Fruit fly (Drosophila melanogaster): Measurements from ENCODE around the gene mura.

Gene mura

DNA sequence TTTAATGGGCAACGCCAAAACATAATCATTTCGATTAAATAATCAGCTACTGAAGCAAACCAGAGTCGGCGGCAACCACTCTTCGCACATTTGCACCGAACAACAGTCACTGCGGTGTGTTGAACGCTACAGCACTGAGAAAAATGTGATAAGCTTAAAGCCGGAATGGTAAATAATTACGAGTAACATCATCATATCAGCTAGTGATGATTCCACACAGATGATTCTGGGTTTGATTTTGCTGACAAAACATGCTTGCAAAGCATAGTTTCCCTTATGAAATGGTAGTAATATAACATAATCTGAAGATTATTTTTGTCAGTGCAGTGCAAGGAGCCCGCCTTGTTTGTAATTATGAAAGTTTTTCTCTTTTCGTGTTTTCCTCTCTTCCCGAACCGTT lies 46.5 kb upstream of the mura start (continued):
- TF ChIP-seq CG12071 (GFP tag; optimal IDR thresholded peaks at IDR 0.05) (peak; percentile 50), pnt (GFP tag; optimal IDR thresholded peaks at IDR 0.05) (peak; percentile 56), Hr51 (GFP tag; optimal IDR thresholded peaks at IDR 0.05) (peak; percentile 14 to 59), eve (GFP tag; optimal IDR thresholded peaks at IDR 0.05) (peak in 1 of 2 experiments; percentile 85), dmrt99B (tag; optimal IDR thresholded peaks at IDR 0.05) (peak; percentile 71), lab (GFP tag; optimal IDR thresholded peaks at IDR 0.05) (peak; percentile 37), jumu (GFP tag; optimal IDR thresholded peaks at IDR 0.05) (peak; percentile 50), ap (GFP tag; IDR thresholded peaks at IDR 0.05) (no peak), ssp (GFP tag; IDR thresholded peaks at IDR 0.05) (peak; percentile 33; the same call in 1 of the 2 replicates), CG7839 (tag; optimal IDR thresholded peaks at IDR 0.05) (peak; percentile 21), Nf-YB (GFP tag; optimal IDR thresholded peaks at IDR 0.05) (no peak), CG2678 (tag; optimal IDR thresholded peaks at IDR 0.05) (peak; percentile 54), CG5245 (GFP tag; optimal IDR thresholded peaks at IDR 0.05) (peak; percentile 59), CG8089 (GFP tag; optimal IDR thresholded peaks at IDR 0.05) (peak; percentile 12), CG18262 (tag; optimal IDR thresholded peaks at IDR 0.05) (peak; percentile 64), ranshi (GFP tag; IDR thresholded peaks at IDR 0.05) (0 out of 2 replicates have a peak, but pooled peaks have one; percentile 11), jing (GFP tag; optimal IDR thresholded peaks at IDR 0.05) (peak; percentile 54), CG4820 (GFP tag; optimal IDR thresholded peaks at IDR 0.05) (peak; percentile 71), unpg (GFP tag; optimal IDR thresholded peaks at IDR 0.05) (peak; percentile 63), CG7963 (GFP tag; IDR thresholded peaks at IDR 0.05; ENCODE audit: partially characterized antibody) (no peak), ab (GFP tag; optimal IDR thresholded peaks at IDR 0.05) (peak; percentile 26), CG4404 (GFP tag; IDR thresholded peaks at IDR 0.05) (peak; percentile 58), D19A (tag; optimal IDR thresholded peaks at IDR 0.05) (peak; percentile 54), NC2α (GFP tag; optimal IDR thresholded peaks at IDR 0.05) (peak; percentile 33), CG6813 (GFP tag; optimal IDR thresholded peaks at IDR 0.05) (peak; percentile 28), pum (GFP tag; optimal IDR thresholded peaks at IDR 0.05) (peak; percentile 43), CG4424 (GFP tag; optimal IDR thresholded peaks at IDR 0.05) (peak; percentile 55), Bteb2 (GFP tag; optimal IDR thresholded peaks at IDR 0.05) (no peak), Blimp-1 (GFP tag; optimal IDR thresholded peaks at IDR 0.05) (peak; percentile 74), CG4707 (GFP tag; optimal IDR thresholded peaks at IDR 0.05) (peak; percentile 42), Med (GFP tag) (peak; percentile 58), dysf (GFP tag; IDR thresholded peaks at IDR 0.05) (peak; percentile 55; the same call in 1 of the 3 replicates), sc (optimal IDR thresholded peaks at IDR 0.05) (no peak), sc (GFP tag; optimal IDR thresholded peaks at IDR 0.05) (peak; percentile 38), ci (GFP tag; IDR thresholded peaks at IDR 0.05) (peak; percentile 75; the same call in 2 of the 3 replicates), CG15696 (tag; optimal IDR thresholded peaks at IDR 0.05) (peak; percentile 12), NfI (GFP tag; optimal IDR thresholded peaks at IDR 0.05) (peak; percentile 30), grau (tag; optimal IDR thresholded peaks at IDR 0.05) (peak; percentile 63), Poxn (GFP tag; IDR thresholded peaks at IDR 0.05) (no peak), CG12659 (GFP tag; optimal IDR thresholded peaks at IDR 0.05) (peak; percentile 14), Camta (GFP tag; optimal IDR thresholded peaks at IDR 0.05) (peak; percentile 12), CG14710 (tag; optimal IDR thresholded peaks at IDR 0.05) (peak; percentile 71), chif (GFP tag; optimal IDR thresholded peaks at IDR 0.05) (peak; percentile 56 to 76), ATbp (GFP tag; optimal IDR thresholded peaks at IDR 0.05) (peak; percentile 46), E2f1 (GFP tag; IDR thresholded peaks at IDR 0.05) (peak; percentile 42; the same call in 1 of the 2 replicates), CG10654 (GFP tag; optimal IDR thresholded peaks at IDR 0.05) (peak; percentile 21), Mes4 (GFP tag; optimal IDR thresholded peaks at IDR 0.05) (peak; percentile 36), bbx (GFP tag; IDR thresholded peaks at IDR 0.05; ENCODE audit: partially characterized antibody) (no peak), zen (tag; optimal IDR thresholded peaks at IDR 0.05) (peak; percentile 64), CG13424 (tag; optimal IDR thresholded peaks at IDR 0.05) (peak; percentile 47)
